Worm (Caenorhabditis elegans) whole organism, L2 larva: ENCODE data around the gene T03G6.7.
A peak's percentile ranks its signal among the peaks of the same experiment; 100 is the strongest.

Source experiments
- C34F6.9 ChIP-seq: fragments of 150-350 bp; optimal IDR thresholded peaks from 2 replicates; lab custom pipeline; 2014; ENCODE audit warnings: missing biosample characterization, missing genetic modification characterization
- F13H6.1 ChIP-seq: sonication (generic microtip); optimal IDR thresholded peaks from 2 replicates; lab custom pipeline; 2016; ENCODE audit warnings: missing genetic modification characterization, missing compliant biosample characterization
- R02D3.7 ChIP-seq: fragments of 150-350 bp; optimal IDR thresholded peaks from 2 replicates; lab custom pipeline; 2014; ENCODE audit warnings: missing biosample characterization, missing genetic modification characterization
- Y55F3AM.14 ChIP-seq: fragments of 200-800 bp; sonication (Bioruptor generic); optimal IDR thresholded peaks from 2 replicates; lab custom pipeline; 2018; ENCODE audit warnings: mild to moderate bottlenecking, missing genetic modification characterization, missing compliant biosample characterization
- ZK546.5 ChIP-seq: sonication (generic microtip); optimal IDR thresholded peaks from 2 replicates; lab custom pipeline; 2017; ENCODE audit warnings: missing biosample characterization, missing genetic modification characterization
- ama-1 ChIP-seq: fragments of 150-350 bp; optimal IDR thresholded peaks from 2 replicates; lab custom pipeline; 2018; ENCODE audit warnings: inconsistent platforms
- blmp-1 ChIP-seq: sonication (generic microtip); optimal IDR thresholded peaks from 2 replicates; lab custom pipeline; 2017; ENCODE audit warnings: missing genetic modification characterization, mild to moderate bottlenecking, missing compliant biosample characterization, antibody characterized with exemption, moderate library complexity; ENCODE audit not compliant: insufficient read depth
- ceh-16 ChIP-seq: fragments of 150-350 bp; optimal IDR thresholded peaks from 2 replicates; lab custom pipeline; 2014; ENCODE audit warnings: missing biosample characterization, missing genetic modification characterization
- crh-2 ChIP-seq: sonication (generic microtip); optimal IDR thresholded peaks from 2 replicates; lab custom pipeline; 2017; ENCODE audit warnings: missing biosample characterization, missing genetic modification characterization
- dmd-4 ChIP-seq: sonication (generic microtip); optimal IDR thresholded peaks from 2 replicates; lab custom pipeline; 2017; ENCODE audit warnings: missing biosample characterization, missing genetic modification characterization
- fos-1 ChIP-seq: fragments of 150-350 bp; optimal IDR thresholded peaks from 2 replicates; lab custom pipeline; 2014; ENCODE audit warnings: missing biosample characterization, missing genetic modification characterization
- gmeb-1 ChIP-seq: fragments of 150-350 bp; optimal IDR thresholded peaks from 2 replicates; lab custom pipeline; 2014; ENCODE audit warnings: missing biosample characterization, missing genetic modification characterization
- lin-13 ChIP-seq: fragments of 150-350 bp; optimal IDR thresholded peaks from 2 replicates; lab custom pipeline; 2014; ENCODE audit warnings: missing biosample characterization, missing genetic modification reagents, missing genetic modification characterization
- lin-39 ChIP-seq: fragments of 150-350 bp; optimal IDR thresholded peaks from 2 replicates; lab custom pipeline; 2014; ENCODE audit warnings: missing biosample characterization, missing genetic modification reagents, missing genetic modification characterization
- mab-5 ChIP-seq: fragments of 150-350 bp; optimal IDR thresholded peaks from 2 replicates; lab custom pipeline; 2014; ENCODE audit warnings: missing biosample characterization, missing genetic modification characterization
- mdl-1 ChIP-seq, 2 experiments: fragments of 150-350 bp in 1 of 2; sonication (generic microtip) in 1 of 2; optimal IDR thresholded peaks; 2 replicates each; lab custom pipeline; 2017; ENCODE audit warnings: missing biosample characterization in 2 of 2, missing genetic modification characterization in 2 of 2
- nhr-11 ChIP-seq: fragments of 150-350 bp; optimal IDR thresholded peaks from 2 replicates; lab custom pipeline; 2014; ENCODE audit warnings: missing biosample characterization, missing genetic modification characterization
- nhr-129 ChIP-seq: fragments of 150-350 bp; optimal IDR thresholded peaks from 2 replicates; lab custom pipeline; 2014; ENCODE audit warnings: missing biosample characterization, missing genetic modification characterization
- nhr-23 ChIP-seq: fragments of 150-350 bp; optimal IDR thresholded peaks from 2 replicates; lab custom pipeline; 2014; ENCODE audit warnings: missing biosample characterization, missing genetic modification reagents, missing genetic modification characterization
- nhr-25 ChIP-seq: fragments of 150-350 bp; sonication (generic microtip); optimal IDR thresholded peaks from 3 replicates; lab custom pipeline; 2014; ENCODE audit warnings: missing biosample characterization, missing genetic modification characterization
- nhr-6 ChIP-seq: fragments of 150-350 bp; optimal IDR thresholded peaks from 2 replicates; lab custom pipeline; 2014; ENCODE audit warnings: missing biosample characterization, missing genetic modification characterization
- nhr-77 ChIP-seq: fragments of 150-350 bp; optimal IDR thresholded peaks from 2 replicates; lab custom pipeline; 2014; ENCODE audit warnings: missing biosample characterization, missing genetic modification characterization
- peb-1 ChIP-seq: fragments of 150-350 bp; optimal IDR thresholded peaks from 2 replicates; lab custom pipeline; 2014; ENCODE audit warnings: missing biosample characterization, missing genetic modification characterization
- sma-3 ChIP-seq: sonication (generic microtip); optimal IDR thresholded peaks from 2 replicates; lab custom pipeline; 2016; ENCODE audit warnings: missing genetic modification reagents, missing genetic modification characterization, missing compliant biosample characterization
- sma-9 ChIP-seq, 2 experiments: fragments of 150-350 bp in 1 of 2; sonication (generic microtip) in 1 of 2; optimal IDR thresholded peaks; 2 replicates each; lab custom pipeline; 2014 to 2016; ENCODE audit warnings: missing genetic modification characterization in 2 of 2, mild to moderate bottlenecking in 1 of 2, missing biosample characterization in 1 of 2, missing compliant biosample characterization in 1 of 2, missing genetic modification reagents in 1 of 2, moderate library complexity in 1 of 2
- unc-62 ChIP-seq: fragments of 150-350 bp; optimal IDR thresholded peaks from 2 replicates; lab custom pipeline; 2014; ENCODE audit warnings: missing biosample characterization, missing genetic modification reagents, missing genetic modification characterization
- zag-1 ChIP-seq: fragments of 150-350 bp; optimal IDR thresholded peaks from 2 replicates; lab custom pipeline; 2014; ENCODE audit warnings: missing biosample characterization, missing genetic modification characterization
- ztf-1 ChIP-seq: fragments of 200-800 bp; sonication (Bioruptor generic); conservative IDR thresholded peaks from 2 replicates; pipeline ENCODE4 v1.3.6; 2022; ENCODE audit warnings: missing genetic modification characterization, missing compliant biosample characterization
- ztf-11 ChIP-seq: sonication (generic microtip); optimal IDR thresholded peaks from 2 replicates; lab custom pipeline; 2017; ENCODE audit warnings: missing biosample characterization, missing genetic modification characterization

The T03G6.7 gene

DNA sequence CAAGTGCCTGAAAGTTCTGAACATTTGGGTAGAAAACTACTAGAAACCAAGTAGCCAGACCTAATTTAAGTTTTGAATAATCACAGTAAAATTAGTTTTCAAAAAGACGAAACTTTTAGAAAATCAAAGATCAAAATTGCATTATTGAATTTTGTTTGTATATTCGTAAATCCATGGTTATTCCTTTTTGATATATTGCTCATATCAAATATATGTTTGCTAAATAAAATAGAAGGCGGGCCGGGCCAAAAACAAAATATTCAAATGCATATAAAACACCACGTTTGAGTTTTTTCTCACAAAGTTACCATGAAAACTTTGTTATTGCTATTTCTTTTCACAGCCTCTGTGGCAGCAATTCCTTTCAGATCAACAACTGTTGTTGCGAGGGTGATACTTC is 16.4 kb upstream of the T03G6.7 start, which contains the start of gene ttr-42:
ttr-42 (plus strand) TSS at position 301 of the 400 bp plus-strand sequence.
- no peak for TF ChIP-seq peb-1
- TF ChIP-seq lin-39 (tag; lab: Kevin White, UChicago) = no peak
- TF ChIP-seq Y55F3AM.14 (GFP tag; lab: Kevin White, UChicago) = no peak
- TF ChIP-seq, all 48 proteins: peak for 0

- TF ChIP-seq F13H6.1 (tag; lab: Kevin White, UChicago) = peak; percentile 21
- TF ChIP-seq nhr-77 = no peak
- peak; percentile 45 for TF ChIP-seq gmeb-1
- TF ChIP-seq lin-39 (tag; lab: Kevin White, UChicago) = no peak
- peak; percentile 76 for TF ChIP-seq fos-1 (tag; lab: Kevin White, UChicago)
- TF ChIP-seq sma-9 (GFP tag; optimal IDR thresholded peaks at IDR 0.05; lab: Kevin White, UChicago) = peak; percentile 66
- TF ChIP-seq sma-9 (tag; optimal IDR thresholded peaks at IDR 0.05; lab: Kevin White, UChicago) = no peak
- peak; percentile 66 for TF ChIP-seq crh-2 (tag; lab: Kevin White, UChicago)
Measured at ce11 chrX:2580524-2580981, 13.3 kb upstream of the T03G6.7 start, which contains the start of gene H01M10.1. Gene H01M10.1 (minus strand): TSS chrX:2580574.

- peak; percentile 44 for TF ChIP-seq nhr-129
- TF ChIP-seq blmp-1 (tag; lab: Kevin White, UChicago) = peak; percentile 39
- TF ChIP-seq nhr-25 (tag; lab: Kevin White, UChicago) = peak; percentile 66
- peak; percentile 33 for TF ChIP-seq crh-2 (tag; lab: Kevin White, UChicago)
- peak; percentile 13 for TF ChIP-seq sma-3 (GFP tag; lab: Kevin White, UChicago)
- peak; percentile 40 for TF ChIP-seq sma-9 (GFP tag; optimal IDR thresholded peaks at IDR 0.05; lab: Kevin White, UChicago)
- TF ChIP-seq sma-9 (tag; optimal IDR thresholded peaks at IDR 0.05; lab: Kevin White, UChicago) = no peak
- TF ChIP-seq zag-1 = no peak
- no peak for TF ChIP-seq peb-1
Measured at ce11 chrX:2581828-2582589, 11.8 kb upstream of the T03G6.7 start.

- TF ChIP-seq Y55F3AM.14 (GFP tag; lab: Kevin White, UChicago) (no peak), nhr-25 (tag; lab: Kevin White, UChicago) (peak; percentile 24), mab-5 (tag; lab: Kevin White, UChicago) (no peak), lin-13 (no peak)
- TF ChIP-seq, all 48 proteins: peak for 1
Measured at ce11 chrX:2583135-2583683, 10.6 kb upstream of the T03G6.7 start.

- no peak for TF ChIP-seq C34F6.9
- no peak for TF ChIP-seq peb-1
- no peak for TF ChIP-seq dmd-4 (tag; lab: Kevin White, UChicago)
- no peak for TF ChIP-seq blmp-1 (tag; lab: Kevin White, UChicago)
- no peak for TF ChIP-seq nhr-11 (tag; lab: Kevin White, UChicago)
- TF ChIP-seq nhr-23 (tag; lab: Kevin White, UChicago) = no peak
- TF ChIP-seq unc-62 (GFP tag; lab: Kevin White, UChicago) = no peak
- TF ChIP-seq mdl-1 (tag; optimal IDR thresholded peaks at IDR 0.05; lab: Kevin White, UChicago) = no peak
- TF ChIP-seq nhr-77 = no peak
- no peak for TF ChIP-seq ztf-11 (tag; lab: Kevin White, UChicago)
- TF ChIP-seq ama-1 (lab: Kevin White, UChicago) = no peak
- TF ChIP-seq nhr-25 (tag; lab: Kevin White, UChicago) = no peak
- TF ChIP-seq ZK546.5 (tag; lab: Kevin White, UChicago) = no peak
- TF ChIP-seq lin-39 (tag; lab: Kevin White, UChicago) = no peak
- no peak for TF ChIP-seq R02D3.7 (tag; lab: Kevin White, UChicago)
- TF ChIP-seq lin-13 = no peak
- TF ChIP-seq ztf-1 (GFP tag; lab: Robert Waterston, UW) = no peak
- TF ChIP-seq ceh-16 (tag; lab: Kevin White, UChicago) = no peak
Measured at ce11 chrX:2585655-2586054, 8.2 kb upstream of the T03G6.7 start, which contains the start of gene H01M10.2. Gene H01M10.2 (minus strand): TSS chrX:2585755.

DNA sequence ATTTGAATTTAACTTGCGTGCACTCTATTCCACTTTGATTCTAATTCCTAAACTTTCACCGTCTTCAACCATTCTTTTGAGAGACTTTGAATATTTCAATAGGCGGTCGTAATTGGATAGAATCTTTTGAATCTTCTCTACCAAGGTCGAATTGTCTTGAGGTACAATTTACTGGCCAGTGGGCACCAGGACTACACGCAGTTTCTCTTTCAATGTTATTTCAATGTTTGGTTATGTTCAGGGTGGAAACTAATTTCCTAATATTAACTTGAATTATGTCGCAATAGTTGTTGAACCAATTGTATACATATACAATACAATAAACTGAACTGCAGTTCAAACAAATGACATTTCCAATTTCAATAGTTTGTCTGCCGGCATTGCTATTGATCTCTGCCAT is 5.8 kb upstream of the T03G6.7 start:
- peak; percentile 75 for TF ChIP-seq nhr-25 (tag; lab: Kevin White, UChicago)
- no peak for TF ChIP-seq nhr-6
- TF ChIP-seq nhr-129 = peak; percentile 15
- no peak for TF ChIP-seq zag-1
